Fruit fly (Drosophila melanogaster): ENCODE results near the gene dco.

dco gene

dm6 chr3R:31060708-31061625, at the start of gene dco (continued):
- peak; percentile 3 for TF ChIP-seq twi (tag; optimal IDR thresholded peaks at IDR 0.05)
- peak; percentile 68 for TF ChIP-seq CG1602 (GFP tag; optimal IDR thresholded peaks at IDR 0.05)
- peak; percentile 55 for TF ChIP-seq Sry-δ (GFP tag; optimal IDR thresholded peaks at IDR 0.05)
- TF ChIP-seq peb (GFP tag; IDR thresholded peaks at IDR 0.05): peak; percentile 42; the same call in 1 of the 2 replicates
- TF ChIP-seq CG4820 (GFP tag; optimal IDR thresholded peaks at IDR 0.05): peak; percentile 72
- peak; percentile 85 for TF ChIP-seq mam (GFP tag; optimal IDR thresholded peaks at IDR 0.05)
- peak; percentile 60 for TF ChIP-seq grau (tag; optimal IDR thresholded peaks at IDR 0.05)
- peak; percentile 30 for TF ChIP-seq esg (GFP tag; conservative IDR thresholded peaks at IDR 0.05)
- peak; percentile 79 for TF ChIP-seq E2f1 (GFP tag; IDR thresholded peaks at IDR 0.05)
- peak; percentile 81 for TF ChIP-seq onecut (GFP tag; IDR thresholded peaks at IDR 0.05)
- peak; percentile 79; the same call in 2 of the 3 replicates for TF ChIP-seq CG34422 (GFP tag; IDR thresholded peaks at IDR 0.05)
- peak; percentile 48 for TF ChIP-seq abd-A (tag; optimal IDR thresholded peaks at IDR 0.05)
- peak; percentile 85 for TF ChIP-seq ind (GFP tag; optimal IDR thresholded peaks at IDR 0.05)
- TF ChIP-seq dmrt11E (tag; optimal IDR thresholded peaks at IDR 0.05): peak; percentile 40
- TF ChIP-seq ERR (GFP tag; optimal IDR thresholded peaks at IDR 0.05): peak; percentile 21
- TF ChIP-seq Xbp1 (GFP tag; optimal IDR thresholded peaks at IDR 0.05): peak; percentile 91
- no peak for TF ChIP-seq pan (optimal IDR thresholded peaks at IDR 0.05)
- TF ChIP-seq pan (GFP tag; optimal IDR thresholded peaks at IDR 0.05 in 1 of 2, IDR thresholded peaks at IDR 0.05 in 1 of 2): peak in 1 of 2 experiments; percentile 84
- TF ChIP-seq Hsf (GFP tag; optimal IDR thresholded peaks at IDR 0.05): peak; percentile 79
- TF ChIP-seq inv (GFP tag; IDR thresholded peaks at IDR 0.05; ENCODE audit: partially characterized antibody): 0 out of 2 replicates have a peak, but pooled peaks have one; percentile 25
- peak; percentile 4 for TF ChIP-seq Atf-2 (GFP tag; optimal IDR thresholded peaks at IDR 0.05)
- no peak for TF ChIP-seq psq (GFP tag; optimal IDR thresholded peaks at IDR 0.05)
- no peak for TF ChIP-seq nerfin-1 (tag; optimal IDR thresholded peaks at IDR 0.05)
- peak; percentile 71 for TF ChIP-seq ara (GFP tag; IDR thresholded peaks at IDR 0.05)
- TF ChIP-seq row (GFP tag; IDR thresholded peaks at IDR 0.05): peak; percentile 77
- peak; percentile 57 for TF ChIP-seq CG12104 (GFP tag; optimal IDR thresholded peaks at IDR 0.05)
- TF ChIP-seq CG6654 (GFP tag; optimal IDR thresholded peaks at IDR 0.05): peak; percentile 21
- peak; percentile 34 for TF ChIP-seq CG3407 (GFP tag; optimal IDR thresholded peaks at IDR 0.05)
- peak; percentile 50; the same call in 1 of the 2 replicates for TF ChIP-seq wor (GFP tag; IDR thresholded peaks at IDR 0.05)
- TF ChIP-seq ranshi (GFP tag; IDR thresholded peaks at IDR 0.05): peak; percentile 82
- TF ChIP-seq CG12769 (tag; optimal IDR thresholded peaks at IDR 0.05): peak; percentile 7
- peak; percentile 61 for TF ChIP-seq B-H1 (GFP tag; IDR thresholded peaks at IDR 0.05)
- TF ChIP-seq bsh (GFP tag; optimal IDR thresholded peaks at IDR 0.05): peak in 1 of 2 experiments; percentile 46
- TF ChIP-seq dmrt99B (tag; optimal IDR thresholded peaks at IDR 0.05): peak; percentile 47
- peak; percentile 75 for TF ChIP-seq Ada2b (GFP tag; IDR thresholded peaks at IDR 0.05)
- no peak for TF ChIP-seq sima (GFP tag; optimal IDR thresholded peaks at IDR 0.05)
- peak; percentile 84 for TF ChIP-seq Aef1 (GFP tag; IDR thresholded peaks at IDR 0.05)
- no peak for TF ChIP-seq Lim3 (GFP tag; IDR thresholded peaks at IDR 0.05)
- no peak for TF ChIP-seq wek (GFP tag; optimal IDR thresholded peaks at IDR 0.05)
- TF ChIP-seq CG3838 (GFP tag; optimal IDR thresholded peaks at IDR 0.05): no peak
- no peak for TF ChIP-seq gcm2 (GFP tag; optimal IDR thresholded peaks at IDR 0.05)
- peak; percentile 81 for TF ChIP-seq bcd (GFP tag; optimal IDR thresholded peaks at IDR 0.05)
- TF ChIP-seq Eip74EF (GFP tag; optimal IDR thresholded peaks at IDR 0.05): peak in 1 of 2 experiments; percentile 28
- TF ChIP-seq ham (GFP tag; IDR thresholded peaks at IDR 0.05): no peak
- TF ChIP-seq unc-4 (GFP tag; IDR thresholded peaks at IDR 0.05; ENCODE audit: partially characterized antibody): no peak
- peak; percentile 97 for TF ChIP-seq CG3995 (GFP tag; optimal IDR thresholded peaks at IDR 0.05)
- TF ChIP-seq Hr51 (GFP tag; optimal IDR thresholded peaks at IDR 0.05): peak; percentile 22 to 63
- TF ChIP-seq Drgx (GFP tag; IDR thresholded peaks at IDR 0.05): no peak
- TF ChIP-seq HmgZ (tag; optimal IDR thresholded peaks at IDR 0.05): peak; percentile 29
